Fruit fly (Drosophila melanogaster) whole organism, prepupa: ENCODE data around the gene amx.

ENCODE experiments used
- CG10669 ChIP-seq: fragments of 200-800 bp; sonication (Bioruptor generic); optimal IDR thresholded peaks from 3 replicates; lab custom pipeline; 2018; ENCODE audit warnings: missing biosample characterization, mild to moderate bottlenecking, missing genetic modification characterization, moderate library complexity
- CG11294 ChIP-seq: fragments of 200-800 bp; sonication (Bioruptor generic); IDR thresholded peaks from 2 replicates; pipeline ENCODE4 v1.3.6; 2022; ENCODE audit warnings: missing biosample characterization, missing genetic modification characterization
- CG32006 ChIP-seq: fragments of 200-800 bp; sonication (Bioruptor generic); optimal IDR thresholded peaks from 3 replicates; lab custom pipeline; 2017; ENCODE audit warnings: missing biosample characterization, mild to moderate bottlenecking, missing genetic modification characterization
- CG3919 ChIP-seq: fragments of 200-800 bp; sonication (Bioruptor generic); optimal IDR thresholded peaks from 3 replicates; lab custom pipeline; 2016; ENCODE audit warnings: missing biosample characterization, missing genetic modification characterization
- CG6792 ChIP-seq: fragments of 200-800 bp; sonication (Bioruptor generic); optimal IDR thresholded peaks from 3 replicates; lab custom pipeline; 2016; ENCODE audit warnings: missing biosample characterization, missing genetic modification characterization
- CG6808 ChIP-seq: fragments of 200-800 bp; sonication (Bioruptor generic); optimal IDR thresholded peaks from 3 replicates; lab custom pipeline; 2017; ENCODE audit warnings: missing biosample characterization, missing genetic modification characterization, mild to moderate bottlenecking, moderate library complexity, missing genetic modification reagents
- CG7368 ChIP-seq: fragments of 200-800 bp; sonication (Bioruptor generic); optimal IDR thresholded peaks from 3 replicates; lab custom pipeline; 2016; ENCODE audit warnings: missing biosample characterization, missing genetic modification characterization
- OdsH ChIP-seq: fragments of 200-800 bp; sonication (Bioruptor generic); optimal IDR thresholded peaks from 3 replicates; lab custom pipeline; 2016; ENCODE audit warnings: missing biosample characterization, missing genetic modification characterization
- Smox ChIP-seq: fragments of 200-800 bp; sonication (Bioruptor generic); optimal IDR thresholded peaks from 3 replicates; lab custom pipeline; 2016; ENCODE audit warnings: missing biosample characterization, missing genetic modification characterization
- Sox15 ChIP-seq: fragments of 200-800 bp; sonication (Bioruptor generic); optimal IDR thresholded peaks from 3 replicates; lab custom pipeline; 2016; ENCODE audit warnings: missing biosample characterization, missing genetic modification characterization
- eg ChIP-seq: fragments of 200-800 bp; sonication (Bioruptor generic); IDR thresholded peaks from 3 replicates; pipeline ENCODE4 v1.3.6; 2022; ENCODE audit warnings: missing biosample characterization, missing genetic modification characterization
- pdm3 ChIP-seq: fragments of 200-800 bp; sonication (Bioruptor generic); optimal IDR thresholded peaks from 3 replicates; lab custom pipeline; 2016; ENCODE audit warnings: missing biosample characterization, missing genetic modification characterization
- vri ChIP-seq: fragments of 200-800 bp; sonication (Bioruptor generic); optimal IDR thresholded peaks from 3 replicates; lab custom pipeline; 2016; ENCODE audit warnings: missing biosample characterization, mild to moderate bottlenecking, missing genetic modification characterization

The amx gene

dm6 chrX:9196362-9196761, 50.8 kb downstream of the amx start, which contains the start of gene CG12118 (continued):
- peak; percentile 68 for TF ChIP-seq CG6792 (GFP tag; lab: Kevin White, UChicago)
- no peak for TF ChIP-seq CG6808 (GFP tag; lab: Kevin White, UChicago)
- peak; percentile 19 for TF ChIP-seq Sox15 (GFP tag; lab: Kevin White, UChicago)
- peak; percentile 45 for TF ChIP-seq vri
- peak; percentile 62 for TF ChIP-seq CG32006 (GFP tag; lab: Kevin White, UChicago)
- TF ChIP-seq CG11294 = peak; percentile 58; the same call in 1 of the 2 replicates
- TF ChIP-seq eg (GFP tag; lab: Robert Waterston, UW) = no peak; the same call in 1 of the 3 replicates
- peak; percentile 74 for TF ChIP-seq OdsH (GFP tag; lab: Kevin White, UChicago)
- peak; percentile 70 for TF ChIP-seq Smox (GFP tag; lab: Kevin White, UChicago)
- TF ChIP-seq CG3919 = peak; percentile 71
- peak; percentile 47 for TF ChIP-seq CG10669 (GFP tag; lab: Kevin White, UChicago)
- peak; percentile 45 for TF ChIP-seq CG7368 (GFP tag; lab: Kevin White, UChicago)
- peak; percentile 79 for TF ChIP-seq pdm3 (GFP tag; lab: Kevin White, UChicago)
